Worm (Caenorhabditis elegans): ENCODE data around the gene bath-5.
"Not testable (repeated sequence)": the region's sequence is repeated elsewhere in the genome, so short reads cannot be mapped to it uniquely, and the experiment has no call there.

The bath-5 gene

ce11 chrII:2000720-2001119 is 31.0 kb downstream of the bath-5 start, which contains the start of gene ceh-84:
TSS of gene ceh-84 (minus strand) at chrII:2000820.
- TF ChIP-seq bed-1 (GFP tag; IDR thresholded peaks at IDR 0.05); madf-3 (GFP tag; IDR thresholded peaks at IDR 0.05); nhr-90 (tag; optimal IDR thresholded peaks at IDR 0.05): not testable (repeated sequence)

- TF ChIP-seq snpc-1.1 (tag; optimal IDR thresholded peaks at IDR 0.05; ENCODE audit: insufficient read depth); ceh-79 (tag; optimal IDR thresholded peaks at IDR 0.05); madf-6 (GFP tag; IDR thresholded peaks at IDR 0.05): not testable (repeated sequence)
Observed at ce11 chrII:1998561-1998960, 33.2 kb downstream of the bath-5 start, which contains the start of gene math-19. TSS of gene math-19 (plus strand) at chrII:1998861.

DNA sequence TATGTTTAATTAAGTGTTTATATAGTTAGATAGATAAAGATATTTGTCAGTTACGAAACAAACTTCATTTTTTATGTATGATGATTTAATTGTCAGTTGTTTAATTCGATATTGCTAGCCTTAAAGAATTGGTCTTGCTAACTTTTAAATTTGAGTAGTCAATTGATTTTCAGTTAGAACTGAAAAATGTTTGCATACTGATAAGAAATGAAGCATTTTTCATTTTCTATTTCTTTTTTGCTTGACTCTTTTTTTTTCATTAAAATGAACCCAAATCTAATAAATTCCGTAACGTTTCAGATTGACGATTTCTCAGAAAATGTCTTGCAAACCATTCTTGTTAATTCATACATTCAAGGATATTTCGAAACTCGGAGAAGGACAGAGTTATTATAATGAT is 35.5 kb downstream of the bath-5 start, which contains the start of gene math-20:
Gene math-20 (plus strand): TSS at position 301 of the 400 bp plus-strand sequence.
- TF ChIP-seq ZK185.1 (tag; optimal IDR thresholded peaks at IDR 0.05; ENCODE audit: poor library complexity, severe bottlenecking) (no peak), ztf-18 (tag; optimal IDR thresholded peaks at IDR 0.05) (no peak), pha-4 (tag; optimal IDR thresholded peaks at IDR 0.05) (no peak), Y56A3A.18 (GFP tag; IDR thresholded peaks at IDR 0.05) (no peak), ceh-58 (GFP tag; IDR thresholded peaks at IDR 0.05) (no peak), Y67H2A.10 (GFP tag; conservative IDR thresholded peaks at IDR 0.05) (no peak)

DNA sequence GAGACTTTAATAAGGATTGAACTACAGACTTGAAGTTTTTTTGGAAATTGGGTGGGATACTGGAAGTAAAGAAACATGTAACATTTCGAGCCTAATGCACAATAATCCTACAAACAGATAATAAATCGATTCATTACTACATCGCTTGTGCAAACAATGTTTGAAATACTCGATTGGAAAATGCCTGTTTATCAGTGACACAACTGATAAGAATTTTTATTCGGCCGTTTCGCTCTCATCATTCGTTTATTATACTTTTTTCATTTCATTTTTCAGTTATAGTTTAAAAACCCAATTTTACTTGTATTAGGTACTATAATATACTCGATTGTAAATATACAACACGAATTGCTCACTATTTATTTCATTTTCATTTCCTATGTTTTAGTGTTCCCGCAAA is 36.0 kb downstream of the bath-5 start:
- TF ChIP-seq nhr-80 (tag; optimal IDR thresholded peaks at IDR 0.05) = peak; percentile 27
- no peak for TF ChIP-seq Y67H2A.10 (GFP tag; conservative IDR thresholded peaks at IDR 0.05)
- TF ChIP-seq B0336.3 (GFP tag; IDR thresholded peaks at IDR 0.05) = no peak

- TF ChIP-seq C17E4.6 (GFP tag; IDR thresholded peaks at IDR 0.05) (no peak), nhr-80 (tag; optimal IDR thresholded peaks at IDR 0.05) (peak; percentile 10)
Observed at ce11 chrII:1993738-1994137, 38.0 kb downstream of the bath-5 start, which contains the start of gene math-21. TSS of gene math-21 (plus strand) at chrII:1994038.

DNA sequence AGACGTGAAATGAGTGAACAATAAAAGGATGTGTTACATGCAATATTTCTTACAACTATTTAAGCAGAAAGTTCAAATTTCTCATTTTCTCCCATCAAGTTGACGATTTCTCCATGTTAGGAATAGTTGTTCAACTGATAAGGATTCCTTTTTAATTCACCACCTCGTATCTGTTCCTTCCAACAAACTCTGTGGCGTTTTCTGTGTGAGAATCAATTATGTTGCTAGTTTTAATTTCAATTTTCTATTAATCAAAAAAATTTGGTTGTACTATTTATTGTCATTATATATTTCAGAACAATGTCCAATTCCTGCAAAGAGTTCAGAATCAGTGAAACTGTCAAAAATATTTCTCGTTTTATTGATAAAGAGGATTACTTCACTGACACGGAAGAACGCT is 42.7 kb downstream of the bath-5 start, which contains the start of gene math-44:
Gene math-44 (plus strand): TSS at position 301 of the 400 bp plus-strand sequence.
- no peak for TF ChIP-seq F23B12.7 (tag; optimal IDR thresholded peaks at IDR 0.05; ENCODE audit: insufficient read depth)
- TF ChIP-seq B0336.3 (GFP tag; IDR thresholded peaks at IDR 0.05) = no peak
- peak; percentile 4 for TF ChIP-seq nhr-80 (tag; optimal IDR thresholded peaks at IDR 0.05)

DNA sequence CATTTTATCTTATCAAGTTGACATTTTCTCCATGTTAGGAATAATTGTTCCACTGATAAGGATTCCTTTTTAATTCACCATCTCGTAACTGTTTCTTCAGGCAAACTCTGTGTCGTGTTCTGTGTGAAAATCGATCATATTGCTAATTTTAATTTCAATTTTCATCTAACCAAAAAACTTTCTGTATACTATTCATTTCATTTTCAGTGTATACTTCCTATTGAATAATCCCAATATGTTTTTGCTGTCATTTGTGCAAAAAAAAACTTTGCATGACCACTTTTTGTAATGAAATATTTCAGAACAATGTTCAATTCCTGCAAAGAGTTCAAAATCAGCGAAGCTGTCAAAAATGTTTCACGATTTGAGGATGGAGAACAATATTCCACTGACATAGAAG is 44.8 kb downstream of the bath-5 start, which contains the start of gene Y16E11A.4:
Gene Y16E11A.4 (plus strand): TSS at position 301 of the 400 bp plus-strand sequence.
- TF ChIP-seq F37B4.10 (GFP tag; IDR thresholded peaks at IDR 0.05) (no peak), tbp1 (GFP tag; optimal IDR thresholded peaks at IDR 0.05) (no peak), F39B2.1 (GFP tag; IDR thresholded peaks at IDR 0.05) (no peak), F23B12.7 (tag; optimal IDR thresholded peaks at IDR 0.05; ENCODE audit: insufficient read depth) (no peak), T07F8.4 (tag; optimal IDR thresholded peaks at IDR 0.05) (no peak)
